Fruit fly (Drosophila melanogaster) whole organism, prepupa: ENCODE results near the gene CG2202.

Experiments
- Blimp-1 ChIP-seq: fragments of 200-800 bp; sonication (Bioruptor generic); optimal IDR thresholded peaks from 3 replicates; lab custom pipeline; 2017; ENCODE audit warnings: missing biosample characterization, missing genetic modification characterization, mild to moderate bottlenecking, moderate library complexity, missing genetic modification reagents
- CG10631 ChIP-seq: fragments of 200-800 bp; sonication (Bioruptor generic); optimal IDR thresholded peaks from 2 replicates; lab custom pipeline; 2016; ENCODE audit warnings: missing biosample characterization, missing genetic modification characterization
- CG11762 ChIP-seq: fragments of 200-800 bp; sonication (Bioruptor generic); optimal IDR thresholded peaks from 3 replicates; lab custom pipeline; 2016; ENCODE audit warnings: missing biosample characterization, missing genetic modification characterization; ENCODE audit not compliant: insufficient read depth
- CG4318 ChIP-seq: fragments of 200-800 bp; sonication (Bioruptor generic); optimal IDR thresholded peaks from 3 replicates; lab custom pipeline; 2017; ENCODE audit warnings: missing biosample characterization, mild to moderate bottlenecking, missing genetic modification characterization
- CG6276 ChIP-seq: fragments of 200-800 bp; sonication (Bioruptor generic); optimal IDR thresholded peaks from 2 replicates; lab custom pipeline; 2017; ENCODE audit warnings: missing biosample characterization, mild to moderate bottlenecking, missing genetic modification characterization
- CG7368 ChIP-seq: fragments of 200-800 bp; sonication (Bioruptor generic); optimal IDR thresholded peaks from 3 replicates; lab custom pipeline; 2016; ENCODE audit warnings: missing biosample characterization, missing genetic modification characterization
- Ets21C ChIP-seq: fragments of 200-800 bp; sonication (Bioruptor generic); optimal IDR thresholded peaks from 3 replicates; lab custom pipeline; 2016; ENCODE audit warnings: missing biosample characterization, missing genetic modification characterization
- Gug ChIP-seq: fragments of 200-800 bp; sonication (Bioruptor generic); IDR thresholded peaks from 2 replicates; pipeline ENCODE4 v1.3.6; 2022; ENCODE audit warnings: missing biosample characterization, missing genetic modification characterization
- Hr4 ChIP-seq: fragments of 200-800 bp; sonication (Bioruptor generic); optimal IDR thresholded peaks from 3 replicates; lab custom pipeline; 2016; ENCODE audit warnings: missing biosample characterization, missing genetic modification characterization
- OdsH ChIP-seq: fragments of 200-800 bp; sonication (Bioruptor generic); optimal IDR thresholded peaks from 3 replicates; lab custom pipeline; 2016; ENCODE audit warnings: missing biosample characterization, missing genetic modification characterization
- achi ChIP-seq: fragments of 200-800 bp; sonication (Bioruptor generic); optimal IDR thresholded peaks from 3 replicates; lab custom pipeline; 2016; ENCODE audit warnings: missing biosample characterization, missing genetic modification characterization
- fkh ChIP-seq: fragments of 200-800 bp; sonication (Bioruptor generic); optimal IDR thresholded peaks from 3 replicates; lab custom pipeline; 2017; ENCODE audit warnings: missing biosample characterization, mild to moderate bottlenecking, missing genetic modification characterization, moderate library complexity

DNA sequence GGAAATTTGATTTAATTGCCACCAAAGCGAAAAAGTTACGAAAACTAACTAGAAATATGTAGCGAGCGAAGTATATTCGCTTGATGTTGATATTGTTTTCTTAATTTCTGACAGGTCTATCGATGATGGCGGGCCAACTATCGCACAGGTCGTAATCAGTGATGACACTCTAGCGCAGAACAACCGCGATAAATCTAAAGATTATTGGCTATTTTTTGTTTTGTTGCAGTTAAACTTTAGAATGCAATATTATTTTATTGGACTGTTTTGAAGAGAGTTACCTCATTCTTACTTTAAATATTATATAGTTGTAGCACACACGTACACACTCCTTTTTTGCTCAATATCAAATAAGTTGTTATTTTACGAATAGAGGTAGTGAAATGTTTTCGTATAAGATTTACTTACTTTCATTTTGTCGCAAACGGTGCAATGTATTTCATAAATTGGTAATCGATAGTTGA lies 1.6 kb upstream of the CG2202 start, which contains the start of gene sbr:
- no peak for TF ChIP-seq Blimp-1
- TF ChIP-seq CG7368: no peak
- TF ChIP-seq Ets21C (GFP tag; lab: Kevin White, UChicago): peak; percentile 37
- TF ChIP-seq Hr4 (GFP tag; lab: Kevin White, UChicago): no peak
- no peak for TF ChIP-seq CG6276
- TF ChIP-seq CG4318: no peak
- TF ChIP-seq Gug (GFP tag; lab: Robert Waterston, UW): no peak
- no peak for TF ChIP-seq CG11762 (GFP tag; lab: Kevin White, UChicago)
- TF ChIP-seq CG10631: no peak
- TF ChIP-seq achi (GFP tag; lab: Kevin White, UChicago): peak; percentile 43
- TF ChIP-seq OdsH (GFP tag; lab: Kevin White, UChicago): no peak
- TF ChIP-seq fkh (GFP tag; lab: Kevin White, UChicago): no peak
